Fruit fly (Drosophila melanogaster) whole organism, wandering third instar larva: ENCODE data around the gene cup.

ENCODE experiments used
- Abd-B ChIP-seq: fragments of >200 bp; optimal IDR thresholded peaks from 2 replicates; lab custom pipeline; 2017; ENCODE audit warnings: missing biosample characterization, missing genetic modification characterization
- CG32264 ChIP-seq: fragments of 200-800 bp; sonication (Bioruptor generic); optimal IDR thresholded peaks from 2 replicates; lab custom pipeline; 2016; ENCODE audit warnings: missing biosample characterization, missing genetic modification characterization
- CG9705 ChIP-seq: fragments of 200-800 bp; sonication (Bioruptor generic); optimal IDR thresholded peaks from 2 replicates; lab custom pipeline; 2018; ENCODE audit warnings: missing biosample characterization, mild to moderate bottlenecking, missing genetic modification characterization
- CrebA ChIP-seq: fragments of 200-800 bp; sonication (Bioruptor generic); optimal IDR thresholded peaks from 2 replicates; lab custom pipeline; 2016; ENCODE audit warnings: missing biosample characterization, mild to moderate bottlenecking, missing genetic modification characterization, borderline replicate concordance
- Dfd ChIP-seq: fragments of >200 bp; optimal IDR thresholded peaks from 2 replicates; lab custom pipeline; 2017; ENCODE audit warnings: missing biosample characterization, missing genetic modification characterization
- Dif ChIP-seq: fragments of 200-275, 200-300 bp; sonication (Bioruptor generic); optimal IDR thresholded peaks from 2 replicates; lab custom pipeline; 2018; ENCODE audit warnings: missing biosample characterization, missing genetic modification characterization; ENCODE audit not compliant: partially characterized antibody
- GATAd ChIP-seq: sonication (Bioruptor generic); optimal IDR thresholded peaks from 2 replicates; lab custom pipeline; 2016; ENCODE audit warnings: missing biosample characterization, missing genetic modification characterization
- HLH106 ChIP-seq: fragments of 200-800 bp; optimal IDR thresholded peaks from 3 replicates; lab custom pipeline; 2019; ENCODE audit warnings: missing biosample characterization, mild to moderate bottlenecking, missing genetic modification characterization, moderate library complexity
- Hnf4 ChIP-seq: fragments of 200-800 bp; sonication (Bioruptor generic); optimal IDR thresholded peaks from 2 replicates; lab custom pipeline; 2016; ENCODE audit warnings: missing biosample characterization, mild to moderate bottlenecking, missing genetic modification characterization
- Hr78 ChIP-seq: fragments of >200 bp; optimal IDR thresholded peaks from 2 replicates; lab custom pipeline; 2017; ENCODE audit warnings: missing biosample characterization, missing genetic modification characterization
- Hr83 ChIP-seq: fragments of 200-300 bp; sonication (Bioruptor generic); optimal IDR thresholded peaks from 2 replicates; lab custom pipeline; 2016; ENCODE audit warnings: missing biosample characterization, mild to moderate bottlenecking, missing genetic modification characterization, moderate library complexity; ENCODE audit not compliant: poor library complexity, severe bottlenecking
- Jra ChIP-seq: sonication (Bioruptor generic); optimal IDR thresholded peaks from 2 replicates; lab custom pipeline; 2016; ENCODE audit warnings: missing biosample characterization, missing genetic modification characterization
- Mio ChIP-seq: sonication (Bioruptor generic); optimal IDR thresholded peaks from 2 replicates; lab custom pipeline; 2016; ENCODE audit warnings: missing biosample characterization, missing genetic modification characterization
- Myc ChIP-seq: fragments of >200 bp; optimal IDR thresholded peaks from 2 replicates; lab custom pipeline; 2017
- N ChIP-seq: fragments of >200 bp; optimal IDR thresholded peaks from 2 replicates; lab custom pipeline; 2018; ENCODE audit warnings: missing biosample characterization, missing external identifiers, missing genetic modification characterization
- OdsH ChIP-seq: fragments of 200-800 bp; sonication (Bioruptor generic); optimal IDR thresholded peaks from 2 replicates; lab custom pipeline; 2016; ENCODE audit warnings: missing biosample characterization, mild to moderate bottlenecking, missing genetic modification characterization
- Rel ChIP-seq, 2 experiments: fragments of 200-800 bp; sonication (Bioruptor generic) in 1 of 2; optimal IDR thresholded peaks; 2 replicates in 1 of 2; 3 replicates in 1 of 2; lab custom pipeline; 2016 to 2019; ENCODE audit warnings: mild to moderate bottlenecking in 2 of 2, missing biosample characterization in 2 of 2, missing genetic modification characterization in 2 of 2, moderate library complexity in 1 of 2
- Sp1 ChIP-seq: fragments of 200-800 bp; sonication (Bioruptor generic); optimal IDR thresholded peaks from 3 replicates; lab custom pipeline; 2019; ENCODE audit warnings: missing biosample characterization, mild to moderate bottlenecking, missing genetic modification characterization, moderate library complexity
- Vsx2 ChIP-seq: fragments of 200-300, 225-300 bp; sonication (Bioruptor generic); optimal IDR thresholded peaks from 2 replicates; lab custom pipeline; 2018; ENCODE audit warnings: missing biosample characterization, missing genetic modification characterization; ENCODE audit not compliant: partially characterized antibody
- br ChIP-seq: fragments of 200-800 bp; sonication (Bioruptor generic); optimal IDR thresholded peaks from 2 replicates; lab custom pipeline; 2016; ENCODE audit warnings: missing biosample characterization, missing genetic modification characterization
- brk ChIP-seq: fragments of 200-800 bp; sonication (Bioruptor generic); optimal IDR thresholded peaks from 2 replicates; lab custom pipeline; 2016; ENCODE audit warnings: missing biosample characterization, mild to moderate bottlenecking, missing genetic modification characterization
- dl ChIP-seq, 2 experiments: fragments of 175-275, 200-275 bp in 1 of 2; fragments of 200-275 bp in 1 of 2; sonication (Bioruptor generic); optimal IDR thresholded peaks; lab custom pipeline; 2018; ENCODE audit warnings: mild to moderate bottlenecking in 2 of 2, missing biosample characterization in 2 of 2, missing genetic modification characterization in 2 of 2, moderate library complexity in 2 of 2; ENCODE audit not compliant: partially characterized antibody in 2 of 2, insufficient read depth in 1 of 2
- dmrt93B ChIP-seq: fragments of 200-800 bp; sonication (Bioruptor generic); optimal IDR thresholded peaks from 2 replicates; lab custom pipeline; 2018; ENCODE audit warnings: missing biosample characterization, mild to moderate bottlenecking, missing genetic modification characterization
- dsf ChIP-seq: sonication (Bioruptor generic); optimal IDR thresholded peaks from 2 replicates; lab custom pipeline; 2016; ENCODE audit warnings: missing biosample characterization, missing genetic modification characterization, borderline replicate concordance
- ey ChIP-seq: fragments of 200-800 bp; sonication (Bioruptor generic); optimal IDR thresholded peaks from 2 replicates; lab custom pipeline; 2016; ENCODE audit warnings: missing biosample characterization, missing genetic modification characterization
- foxo ChIP-seq, 2 experiments: fragments of 200-800 bp; sonication (Bioruptor generic); optimal IDR thresholded peaks; 2 replicates in 1 of 2; 3 replicates in 1 of 2; lab custom pipeline; 2016 to 2017; ENCODE audit warnings: missing biosample characterization in 2 of 2, missing genetic modification characterization in 2 of 2
- fru ChIP-seq: fragments of 200-800 bp; sonication (Bioruptor generic); optimal IDR thresholded peaks from 3 replicates; lab custom pipeline; 2016; ENCODE audit warnings: missing biosample characterization, mild to moderate bottlenecking, missing genetic modification characterization
- h ChIP-seq: fragments of 200-800 bp; sonication (Bioruptor generic); optimal IDR thresholded peaks from 3 replicates; lab custom pipeline; 2016; ENCODE audit warnings: missing biosample characterization, mild to moderate bottlenecking, missing genetic modification characterization
- jim ChIP-seq: fragments of 175-275, 200-325 bp; sonication (Bioruptor generic); optimal IDR thresholded peaks from 2 replicates; lab custom pipeline; 2016; ENCODE audit warnings: missing biosample characterization, mild to moderate bottlenecking, missing genetic modification characterization
- lola ChIP-seq: fragments of >200 bp; optimal IDR thresholded peaks from 2 replicates; lab custom pipeline; 2017; ENCODE audit warnings: missing biosample characterization, missing genetic modification characterization
- pan ChIP-seq: fragments of >200 bp; optimal IDR thresholded peaks from 2 replicates; lab custom pipeline; 2017
- psq ChIP-seq: fragments of 200-800 bp; sonication (Bioruptor generic); optimal IDR thresholded peaks from 3 replicates; lab custom pipeline; 2017; ENCODE audit warnings: missing biosample characterization, mild to moderate bottlenecking, missing genetic modification characterization, moderate library complexity
- rgr ChIP-seq: fragments of 200-800 bp; sonication (Bioruptor generic); optimal IDR thresholded peaks from 3 replicates; lab custom pipeline; 2016; ENCODE audit warnings: missing biosample characterization, mild to moderate bottlenecking, missing genetic modification characterization
- sage ChIP-seq: fragments of 200-800 bp; sonication (Bioruptor generic); optimal IDR thresholded peaks from 2 replicates; lab custom pipeline; 2016; ENCODE audit warnings: missing biosample characterization, mild to moderate bottlenecking, missing genetic modification characterization
- sv ChIP-seq: fragments of 200-800 bp; sonication (Bioruptor generic); optimal IDR thresholded peaks from 3 replicates; lab custom pipeline; 2016; ENCODE audit warnings: missing biosample characterization, missing genetic modification characterization
- tai ChIP-seq: sonication (Bioruptor generic); optimal IDR thresholded peaks from 2 replicates; lab custom pipeline; 2016; ENCODE audit warnings: missing biosample characterization, missing genetic modification characterization
- usp ChIP-seq: fragments of >200 bp; optimal IDR thresholded peaks from 2 replicates; lab custom pipeline; 2017; ENCODE audit warnings: missing biosample characterization, missing genetic modification characterization
- woc ChIP-seq: sonication (Bioruptor generic); optimal IDR thresholded peaks from 2 replicates; lab custom pipeline; 2016; ENCODE audit warnings: missing biosample characterization, mild to moderate bottlenecking, missing genetic modification characterization

cup gene

DNA sequence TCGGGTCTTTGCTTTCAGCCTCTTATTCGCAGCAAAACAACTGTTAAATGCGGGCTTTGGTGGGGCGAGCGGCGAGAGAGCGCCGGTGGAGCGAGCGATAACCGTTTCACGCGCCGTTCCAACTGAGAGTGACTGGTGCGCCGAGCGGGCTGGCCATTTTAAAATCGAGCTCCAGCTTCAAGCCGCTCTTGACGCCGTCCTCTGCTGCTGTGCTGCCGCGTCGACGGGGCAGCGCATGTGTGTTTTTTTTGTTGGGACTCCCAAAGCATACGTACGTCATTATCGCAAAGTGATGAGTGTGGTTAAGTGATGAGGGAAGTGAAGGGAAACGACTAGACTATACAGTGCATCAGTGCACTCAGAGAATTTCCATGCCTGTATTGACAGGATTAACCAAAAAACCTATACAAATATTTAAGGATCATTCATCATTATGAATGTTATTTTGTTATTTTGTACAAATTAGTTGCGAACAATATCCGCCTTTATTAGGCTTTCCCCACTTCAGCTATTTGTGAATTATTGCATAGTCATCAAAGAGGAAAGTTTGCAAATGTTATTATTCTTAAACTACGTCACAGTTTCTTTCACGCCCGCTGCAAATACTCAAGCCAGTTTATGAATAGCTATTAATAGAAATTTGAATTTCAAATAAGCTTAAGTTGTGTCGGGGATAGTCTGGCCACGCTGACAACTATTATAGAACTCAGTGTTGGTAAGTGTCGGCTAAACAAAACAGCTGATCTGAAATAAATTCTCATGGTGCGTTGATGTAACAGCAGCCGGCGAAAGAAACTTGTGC lies 9.9 kb downstream of the cup start, which contains the start of gene Spn27A:
Gene Spn27A (minus strand): TSS at position 137 of the 802 bp plus-strand sequence.
- TF ChIP-seq Dfd, result no peak
- peak; percentile 64 for TF ChIP-seq br (GFP tag; lab: Kevin White, UChicago)
- TF ChIP-seq lola (GFP tag; lab: Kevin White, UChicago), result no peak
- TF ChIP-seq Jra (GFP tag; lab: Kevin White, UChicago), result peak; percentile 52
- TF ChIP-seq N, result no peak
- TF ChIP-seq CrebA (GFP tag; lab: Kevin White, UChicago), result no peak
- TF ChIP-seq sv (GFP tag; lab: Kevin White, UChicago), result peak; percentile 13
- TF ChIP-seq Vsx2 (GFP tag; lab: Kevin White, UChicago), result no peak
- TF ChIP-seq Hr83 (GFP tag; lab: Kevin White, UChicago), result peak; percentile 15
- no peak for TF ChIP-seq Abd-B
- no peak for TF ChIP-seq Mio (GFP tag; lab: Kevin White, UChicago)
- peak; percentile 55 for TF ChIP-seq HLH106 (tag; lab: Kevin White, UChicago)
- TF ChIP-seq OdsH (GFP tag; lab: Kevin White, UChicago), result peak; percentile 72
- peak; percentile 37 for TF ChIP-seq dsf (GFP tag; lab: Kevin White, UChicago)
- TF ChIP-seq dmrt93B (GFP tag; lab: Kevin White, UChicago), result no peak
- TF ChIP-seq ey (GFP tag; lab: Kevin White, UChicago), result peak; percentile 77
- TF ChIP-seq Myc (lab: Kevin White, UChicago), result no peak
- peak; percentile 62 for TF ChIP-seq Hnf4 (GFP tag; lab: Kevin White, UChicago)
- no peak for TF ChIP-seq brk (GFP tag; lab: Kevin White, UChicago)
- no peak for TF ChIP-seq fru (GFP tag; lab: Kevin White, UChicago)
- TF ChIP-seq GATAd, result no peak
- TF ChIP-seq CG32264 (GFP tag; lab: Kevin White, UChicago), result no peak
- TF ChIP-seq Dif, result peak; percentile 67
- TF ChIP-seq h (GFP tag; lab: Kevin White, UChicago), result peak; percentile 77
- TF ChIP-seq jim, result no peak
- TF ChIP-seq Rel (GFP tag; optimal IDR thresholded peaks at IDR 0.05; lab: Kevin White, UChicago), result no peak
- TF ChIP-seq Rel (tag; optimal IDR thresholded peaks at IDR 0.05; lab: Kevin White, UChicago), result peak; percentile 99
- peak; percentile 71 for TF ChIP-seq rgr (GFP tag; lab: Kevin White, UChicago)
- TF ChIP-seq foxo (GFP tag; optimal IDR thresholded peaks at IDR 0.05; lab: Kevin White, UChicago), result peak; percentile 15 to 74
- TF ChIP-seq Sp1, result peak; percentile 36
- TF ChIP-seq Hr78 (GFP tag; lab: Kevin White, UChicago), result no peak
- TF ChIP-seq psq (GFP tag; lab: Kevin White, UChicago), result peak; percentile 98
- peak; percentile 54 for TF ChIP-seq CG9705 (GFP tag; lab: Kevin White, UChicago)
- TF ChIP-seq woc (GFP tag; lab: Kevin White, UChicago), result peak; percentile 76
- no peak for TF ChIP-seq usp (GFP tag; lab: Kevin White, UChicago)
- peak; percentile 7 to 37 for TF ChIP-seq dl (GFP tag; optimal IDR thresholded peaks at IDR 0.05; lab: Kevin White, UChicago; ENCODE audit: insufficient read depth in 1 of 2, partially characterized antibody in 2 of 2)
- TF ChIP-seq pan, result no peak
- no peak for TF ChIP-seq tai (GFP tag; lab: Kevin White, UChicago)
- no peak for TF ChIP-seq sage

DNA sequence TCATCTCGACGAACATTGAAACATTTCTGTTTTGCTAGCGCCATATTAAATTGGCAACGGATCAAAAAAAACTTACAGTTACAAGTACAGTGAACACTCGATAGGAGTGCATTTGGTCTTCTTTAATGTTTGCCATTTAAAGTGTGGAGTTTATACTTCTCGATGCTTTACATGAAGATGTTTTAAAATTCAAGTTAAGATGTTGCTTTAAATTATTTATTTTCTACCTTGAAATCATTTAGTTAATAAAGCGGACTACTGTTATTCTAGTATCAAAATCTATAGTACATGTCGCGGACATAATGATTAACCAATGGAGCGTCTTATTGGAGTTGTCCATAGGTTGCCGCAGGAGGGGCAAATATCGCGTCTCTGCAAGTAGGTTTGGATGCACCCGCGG lies 13.1 kb downstream of the cup start, which contains the start of gene cort:
Gene cort (minus strand): TSS at position 101 of the 400 bp plus-strand sequence.
- TF ChIP-seq Abd-B (no peak), foxo (GFP tag; optimal IDR thresholded peaks at IDR 0.05; lab: Kevin White, UChicago) (no peak), Myc (lab: Kevin White, UChicago) (no peak), psq (GFP tag; lab: Kevin White, UChicago) (no peak), CG9705 (GFP tag; lab: Kevin White, UChicago) (no peak), usp (GFP tag; lab: Kevin White, UChicago) (no peak), N (no peak), OdsH (GFP tag; lab: Kevin White, UChicago) (no peak), Rel (GFP tag; optimal IDR thresholded peaks at IDR 0.05; lab: Kevin White, UChicago) (no peak), Rel (tag; optimal IDR thresholded peaks at IDR 0.05; lab: Kevin White, UChicago) (no peak)
